Fruit fly (Drosophila melanogaster) whole organism, pupa: ENCODE measurements around the gene Flad2.
A peak's percentile ranks its signal among the peaks of the same experiment; 100 is the strongest.

ENCODE experiments used
- CG13204 ChIP-seq: fragments of 200-800 bp; sonication (Bioruptor generic); optimal IDR thresholded peaks from 2 replicates; lab custom pipeline; 2018; ENCODE audit warnings: missing biosample characterization, mild to moderate bottlenecking, missing genetic modification characterization, moderate library complexity
- CG32121 ChIP-seq: fragments of 200-800 bp; sonication (Bioruptor generic); IDR thresholded peaks from 2 replicates; pipeline ENCODE4 v1.3.6; 2022; ENCODE audit warnings: missing biosample characterization, missing genetic modification characterization
- CG34367 ChIP-seq: fragments of 200-800 bp; sonication (Bioruptor generic); optimal IDR thresholded peaks from 2 replicates; lab custom pipeline; 2018; ENCODE audit warnings: missing biosample characterization, mild to moderate bottlenecking, missing genetic modification characterization
- CG8301 ChIP-seq: fragments of 200-800 bp; sonication (Bioruptor generic); optimal IDR thresholded peaks from 2 replicates; lab custom pipeline; 2018; ENCODE audit warnings: missing biosample characterization, mild to moderate bottlenecking, missing genetic modification characterization
- Pif1B ChIP-seq: fragments of 200-800 bp; sonication (Bioruptor generic); optimal IDR thresholded peaks from 3 replicates; lab custom pipeline; 2016; ENCODE audit warnings: missing biosample characterization, missing genetic modification characterization
- fd96Ca ChIP-seq: fragments of 200-800 bp; sonication (Bioruptor generic); IDR thresholded peaks from 3 replicates; pipeline ENCODE4 v1.3.6; 2022; ENCODE audit warnings: missing biosample characterization, missing genetic modification characterization

dm6 chr2L:13373435-13374242 is 38.7 kb upstream of the Flad2 start, which contains the start of the genes Bdp1 and CG6565:
- TF ChIP-seq CG32121 (peak; percentile 94), Pif1B (GFP tag; lab: Kevin White, UChicago) (peak; percentile 94), CG34367 (peak; percentile 92), fd96Ca (GFP tag; lab: Robert Waterston, UW) (peak; percentile 93), CG13204 (no peak), CG8301 (tag; lab: Kevin White, UChicago) (peak; percentile 93)
